Fruit fly (Drosophila melanogaster) whole organism, embryonic: ENCODE data around the gene CG15034.

Experiments
- Abd-B ChIP-seq: fragments of 200-800 bp; sonication (Bioruptor generic); optimal IDR thresholded peaks from 2 replicates; lab custom pipeline; 2018; ENCODE audit warnings: missing biosample characterization, mild to moderate bottlenecking, missing genetic modification characterization, moderate library complexity
- Blimp-1 ChIP-seq: fragments of 200-800 bp; sonication (Bioruptor generic); optimal IDR thresholded peaks from 3 replicates; lab custom pipeline; 2018; ENCODE audit warnings: missing biosample characterization, missing genetic modification characterization, mild to moderate bottlenecking, moderate library complexity, missing genetic modification reagents
- Bteb2 ChIP-seq: fragments of 200-800 bp; sonication (Bioruptor generic); optimal IDR thresholded peaks from 2 replicates; lab custom pipeline; 2016; ENCODE audit warnings: missing biosample characterization, missing genetic modification characterization
- CG10147 ChIP-seq: fragments of 200-800 bp; sonication (Bioruptor generic); optimal IDR thresholded peaks from 2 replicates; lab custom pipeline; 2019; ENCODE audit warnings: missing biosample characterization, mild to moderate bottlenecking, missing genetic modification characterization, moderate library complexity
- CG10274 ChIP-seq: fragments of 200-800 bp; sonication (Bioruptor generic); optimal IDR thresholded peaks from 3 replicates; lab custom pipeline; 2017; ENCODE audit warnings: missing biosample characterization, mild to moderate bottlenecking, missing genetic modification characterization
- CG10321 ChIP-seq: fragments of 200-800 bp; sonication (Bioruptor generic); IDR thresholded peaks from 2 replicates; pipeline ENCODE4 v1.3.6; 2022; ENCODE audit warnings: missing biosample characterization, missing genetic modification characterization
- CG10431 ChIP-seq: fragments of 200-800 bp; sonication (Bioruptor generic); optimal IDR thresholded peaks from 3 replicates; lab custom pipeline; 2018; ENCODE audit warnings: missing biosample characterization, mild to moderate bottlenecking, missing genetic modification characterization
- CG11093 ChIP-seq: fragments of 200-800 bp; sonication (Bioruptor generic); IDR thresholded peaks from 3 replicates; pipeline ENCODE4 v1.3.6; 2022; ENCODE audit warnings: missing biosample characterization, missing genetic modification characterization
- CG11398 ChIP-seq: fragments of 200-800 bp; sonication (Bioruptor generic); optimal IDR thresholded peaks from 2 replicates; lab custom pipeline; 2016; ENCODE audit warnings: missing biosample characterization, missing genetic modification characterization
- CG12769 ChIP-seq: fragments of 200-800 bp; sonication (Bioruptor generic); optimal IDR thresholded peaks from 2 replicates; lab custom pipeline; 2019; ENCODE audit warnings: missing biosample characterization, mild to moderate bottlenecking, missing genetic modification characterization, moderate library complexity
- CG15479 ChIP-seq: fragments of 200-800 bp; sonication (Bioruptor generic); optimal IDR thresholded peaks from 3 replicates; lab custom pipeline; 2019; ENCODE audit warnings: missing biosample characterization, mild to moderate bottlenecking, missing genetic modification characterization, moderate library complexity
- CG16813 ChIP-seq: fragments of 200-800 bp; sonication (Bioruptor generic); IDR thresholded peaks from 3 replicates; pipeline ENCODE4 v1.3.6; 2022; ENCODE audit warnings: missing biosample characterization, missing genetic modification characterization; ENCODE audit not compliant: partially characterized antibody
- CG16815 ChIP-seq: fragments of 200-800 bp; sonication (Bioruptor generic); optimal IDR thresholded peaks from 3 replicates; lab custom pipeline; 2017; ENCODE audit warnings: missing biosample characterization, mild to moderate bottlenecking, missing genetic modification characterization
- CG2875 ChIP-seq: fragments of 200-800 bp; sonication (Bioruptor generic); optimal IDR thresholded peaks from 2 replicates; lab custom pipeline; 2017; ENCODE audit warnings: missing biosample characterization, mild to moderate bottlenecking, missing genetic modification characterization, missing genetic modification reagents
- CG3726 ChIP-seq: fragments of 200-800 bp; sonication (Bioruptor generic); IDR thresholded peaks from 3 replicates; pipeline ENCODE4, ENCODE4 v1.3.6; 2022; ENCODE audit warnings: missing biosample characterization, missing genetic modification characterization
- CG6175 ChIP-seq: fragments of 200-800 bp; sonication (Bioruptor generic); IDR thresholded peaks from 3 replicates; pipeline ENCODE4 v1.3.6; 2022; ENCODE audit warnings: missing biosample characterization, missing genetic modification characterization
- CG6272 ChIP-seq: fragments of 200-800 bp; sonication (Bioruptor generic); IDR thresholded peaks from 2 replicates; pipeline ENCODE4 v1.3.6; 2022; ENCODE audit warnings: missing biosample characterization, missing genetic modification characterization
- CG7928 ChIP-seq: fragments of 200-800 bp; sonication (Bioruptor generic); optimal IDR thresholded peaks from 2 replicates; lab custom pipeline; 2017; ENCODE audit warnings: missing biosample characterization, mild to moderate bottlenecking, missing genetic modification characterization
- CG8359 ChIP-seq: fragments of 200-800 bp; sonication (Bioruptor generic); optimal IDR thresholded peaks from 2 replicates; lab custom pipeline; 2017; ENCODE audit warnings: missing biosample characterization, mild to moderate bottlenecking, missing genetic modification characterization, borderline replicate concordance
- Dip2 ChIP-seq: fragments of 200-800 bp; sonication (Bioruptor generic); IDR thresholded peaks from 2 replicates; pipeline ENCODE4 v1.3.6; 2022; ENCODE audit warnings: missing biosample characterization, missing genetic modification characterization
- Dll ChIP-seq: fragments of 200-800 bp; sonication (Bioruptor generic); IDR thresholded peaks from 4 replicates; pipeline ENCODE4 v1.3.6; 2022; ENCODE audit warnings: missing biosample characterization, missing genetic modification characterization; ENCODE audit not compliant: partially characterized antibody
- Gsc ChIP-seq: fragments of 200-800 bp; sonication (Bioruptor generic); IDR thresholded peaks from 2 replicates; pipeline ENCODE4 v1.3.6; 2022; ENCODE audit warnings: missing biosample characterization, missing genetic modification characterization
- H2.0 ChIP-seq: fragments of 200-800 bp; sonication (Bioruptor generic); IDR thresholded peaks from 2 replicates; pipeline ENCODE4 v1.3.6; 2022; ENCODE audit warnings: missing biosample characterization, missing genetic modification characterization
- Hmx ChIP-seq: fragments of 200-800 bp; sonication (Bioruptor generic); optimal IDR thresholded peaks from 2 replicates; lab custom pipeline; 2016; ENCODE audit warnings: missing biosample characterization, missing genetic modification characterization
- Hr3 ChIP-seq: fragments of 200-800 bp; sonication (Bioruptor generic); optimal IDR thresholded peaks from 3 replicates; lab custom pipeline; 2016; ENCODE audit warnings: missing biosample characterization, missing genetic modification characterization
- Hr78 ChIP-seq, 2 experiments: fragments of 200-800 bp in 1 of 2; fragments of >200 bp in 1 of 2; sonication (Bioruptor generic) in 1 of 2; optimal IDR thresholded peaks; 2 replicates each; lab custom pipeline; 2017 to 2019; ENCODE audit warnings: missing biosample characterization in 2 of 2, missing genetic modification characterization in 2 of 2, mild to moderate bottlenecking in 1 of 2, moderate library complexity in 1 of 2
- Mad ChIP-seq: fragments of 200-800 bp; sonication (Bioruptor generic); optimal IDR thresholded peaks from 2 replicates; lab custom pipeline; 2016; ENCODE audit warnings: missing biosample characterization, missing genetic modification characterization
- Mrtf ChIP-seq: fragments of 200-800 bp; sonication (Bioruptor generic); IDR thresholded peaks from 3 replicates; pipeline ENCODE4 v1.3.6; 2022; ENCODE audit warnings: missing biosample characterization, missing genetic modification characterization
- NC2β ChIP-seq: fragments of 200-800 bp; sonication (Bioruptor generic); optimal IDR thresholded peaks from 2 replicates; lab custom pipeline; 2016; ENCODE audit warnings: missing biosample characterization, missing genetic modification characterization
- Opbp ChIP-seq: fragments of 200-800 bp; sonication (Bioruptor generic); IDR thresholded peaks from 3 replicates; pipeline ENCODE4 v1.3.6; 2022; ENCODE audit warnings: missing biosample characterization, missing genetic modification characterization; ENCODE audit not compliant: partially characterized antibody
- Sox100B ChIP-seq: fragments of 200-800 bp; sonication (Bioruptor generic); optimal IDR thresholded peaks from 3 replicates; lab custom pipeline; 2018; ENCODE audit warnings: missing biosample characterization, mild to moderate bottlenecking, missing genetic modification characterization
- bbx ChIP-seq: fragments of 200-800 bp; sonication (Bioruptor generic); IDR thresholded peaks from 2 replicates; pipeline ENCODE4 v1.3.6; 2022; ENCODE audit warnings: missing biosample characterization, missing genetic modification characterization; ENCODE audit not compliant: partially characterized antibody
- bowl ChIP-seq: fragments of 200-800 bp; sonication (Bioruptor generic); IDR thresholded peaks from 2 replicates; pipeline ENCODE4 v1.3.6; 2022; ENCODE audit warnings: missing biosample characterization, missing genetic modification characterization
- chm ChIP-seq: fragments of 200-800 bp; sonication (Bioruptor generic); IDR thresholded peaks from 2 replicates; pipeline ENCODE4 v1.3.6; 2022; ENCODE audit warnings: missing biosample characterization, missing genetic modification characterization
- dan ChIP-seq: fragments of 200-800 bp; sonication (Bioruptor generic); IDR thresholded peaks from 2 replicates; pipeline ENCODE4 v1.3.6; 2022; ENCODE audit warnings: missing biosample characterization, missing genetic modification characterization
- dmrt11E ChIP-seq: fragments of 200-800 bp; sonication (Bioruptor generic); optimal IDR thresholded peaks from 3 replicates; lab custom pipeline; 2018; ENCODE audit warnings: missing biosample characterization, mild to moderate bottlenecking, missing genetic modification characterization, moderate library complexity
- eve ChIP-seq, 2 experiments: fragments of >200 bp; optimal IDR thresholded peaks; 2 replicates each; lab custom pipeline; 2017; ENCODE audit warnings: missing biosample characterization in 2 of 2, missing genetic modification characterization in 2 of 2
- grn ChIP-seq: fragments of 200-800 bp; sonication (Bioruptor generic); optimal IDR thresholded peaks from 3 replicates; lab custom pipeline; 2017; ENCODE audit warnings: missing biosample characterization, missing genetic modification characterization
- ken ChIP-seq: fragments of 200-800 bp; sonication (Bioruptor generic); IDR thresholded peaks from 3 replicates; pipeline ENCODE4 v1.3.6; 2022; ENCODE audit warnings: missing biosample characterization, missing genetic modification characterization
- onecut ChIP-seq: fragments of 200-800 bp; sonication (Bioruptor generic); IDR thresholded peaks from 2 replicates; pipeline ENCODE4 v1.3.6; 2022; ENCODE audit warnings: missing biosample characterization, missing genetic modification characterization
- pfk ChIP-seq: fragments of 200-800 bp; sonication (Bioruptor generic); optimal IDR thresholded peaks from 2 replicates; lab custom pipeline; 2018; ENCODE audit warnings: missing biosample characterization, mild to moderate bottlenecking, missing genetic modification characterization, moderate library complexity
- pho ChIP-seq: fragments of 200-800 bp; sonication (Bioruptor generic); optimal IDR thresholded peaks from 2 replicates; lab custom pipeline; 2016; ENCODE audit warnings: missing biosample characterization, missing genetic modification characterization
- pum ChIP-seq: fragments of 200-800 bp; sonication (Bioruptor generic); optimal IDR thresholded peaks from 2 replicates; lab custom pipeline; 2016; ENCODE audit warnings: missing biosample characterization, missing genetic modification characterization
- sc ChIP-seq, 3 experiments: fragments of >200 bp in 2 of 3; fragments of 200-800 bp in 1 of 3; sonication (Bioruptor generic) in 1 of 3; optimal IDR thresholded peaks; 2 replicates in 2 of 3; 3 replicates in 1 of 3; lab custom pipeline; 2017; ENCODE audit warnings: mild to moderate bottlenecking in 1 of 3, missing biosample characterization in 1 of 3, missing genetic modification characterization in 1 of 3, missing genetic modification reagents in 1 of 3
- slbo ChIP-seq: fragments of 200-800 bp; sonication (Bioruptor generic); IDR thresholded peaks from 2 replicates; pipeline ENCODE4 v1.3.6; 2022; ENCODE audit warnings: missing biosample characterization, missing genetic modification characterization
- tgo ChIP-seq: fragments of 200-800 bp; sonication (Bioruptor generic); IDR thresholded peaks from 3 replicates; pipeline ENCODE4 v1.3.6; 2022; ENCODE audit warnings: missing biosample characterization, missing genetic modification characterization

CG15034 gene

dm6 chrX:7300356-7300721 lies 47.0 kb downstream of the CG15034 start (continued):
- no peak for TF ChIP-seq H2.0 (GFP tag; lab: Robert Waterston, UW)
- TF ChIP-seq CG3726 (GFP tag; lab: Robert Waterston, UW): no peak
- TF ChIP-seq Hmx: no peak
- no peak for TF ChIP-seq sc (optimal IDR thresholded peaks at IDR 0.05; lab: Kevin White, UChicago)
- TF ChIP-seq sc (GFP tag; optimal IDR thresholded peaks at IDR 0.05; lab: Kevin White, UChicago): no peak
- 0 out of 2 replicates have a peak, but pooled peaks have one; percentile 15 for TF ChIP-seq slbo (GFP tag; lab: Robert Waterston, UW)
- TF ChIP-seq Mad (GFP tag; lab: Kevin White, UChicago): no peak
- no peak for TF ChIP-seq Opbp
- 0 out of 2 replicates have a peak, but pooled peaks have one; percentile 5 for TF ChIP-seq CG10321
- TF ChIP-seq Dip2 (GFP tag; lab: Robert Waterston, UW): no peak
- TF ChIP-seq Dll (GFP tag; lab: Robert Waterston, UW): no peak
- no peak for TF ChIP-seq eve (GFP tag; optimal IDR thresholded peaks at IDR 0.05; lab: Kevin White, UChicago)
- peak; percentile 34 for TF ChIP-seq Blimp-1 (GFP tag; lab: Kevin White, UChicago)
- TF ChIP-seq CG16813: no peak
- TF ChIP-seq pho (GFP tag; lab: Kevin White, UChicago): no peak
- no peak for TF ChIP-seq dan
- TF ChIP-seq CG11093 (GFP tag; lab: Robert Waterston, UW): no peak
- no peak for TF ChIP-seq CG8359 (GFP tag; lab: Kevin White, UChicago)
- TF ChIP-seq CG6175 (GFP tag; lab: Robert Waterston, UW): peak; percentile 30; the same call in 1 of the 3 replicates
- TF ChIP-seq tgo (GFP tag; lab: Robert Waterston, UW): 0 out of 3 replicates have a peak, but pooled peaks have one; percentile 16
- no peak for TF ChIP-seq Gsc (GFP tag; lab: Robert Waterston, UW)
- no peak for TF ChIP-seq pfk (GFP tag; lab: Kevin White, UChicago)
- no peak for TF ChIP-seq NC2β (GFP tag; lab: Kevin White, UChicago)
- TF ChIP-seq Abd-B (GFP tag; lab: Kevin White, UChicago): no peak
- no peak for TF ChIP-seq CG10431 (GFP tag; lab: Kevin White, UChicago)
- 0 out of 2 replicates have a peak, but pooled peaks have one; percentile 5 for TF ChIP-seq onecut (GFP tag; lab: Robert Waterston, UW)
- TF ChIP-seq CG2875 (GFP tag; lab: Kevin White, UChicago): no peak
- no peak for TF ChIP-seq chm
- no peak for TF ChIP-seq bbx (GFP tag; lab: Robert Waterston, UW)
- no peak for TF ChIP-seq Hr3 (GFP tag; lab: Kevin White, UChicago)
- peak; percentile 93 for TF ChIP-seq CG12769 (tag; lab: Kevin White, UChicago)
- TF ChIP-seq Bteb2: no peak
- no peak for TF ChIP-seq CG10274 (GFP tag; lab: Kevin White, UChicago)
- TF ChIP-seq Mrtf (GFP tag; lab: Robert Waterston, UW): no peak
- TF ChIP-seq dmrt11E (tag; lab: Kevin White, UChicago): no peak
- no peak for TF ChIP-seq CG11398 (GFP tag; lab: Kevin White, UChicago)
- no peak for TF ChIP-seq CG6272 (GFP tag; lab: Robert Waterston, UW)
- TF ChIP-seq Hr78 (GFP tag; optimal IDR thresholded peaks at IDR 0.05; lab: Kevin White, UChicago): no peak
- TF ChIP-seq grn (GFP tag; lab: Kevin White, UChicago): no peak
- peak; percentile 91 for TF ChIP-seq CG7928 (GFP tag; lab: Kevin White, UChicago)
- no peak for TF ChIP-seq bowl
- no peak for TF ChIP-seq CG16815
- no peak for TF ChIP-seq pum (GFP tag; lab: Kevin White, UChicago)
- TF ChIP-seq ken (GFP tag; lab: Robert Waterston, UW): no peak
- TF ChIP-seq CG15479: no peak
- no peak for TF ChIP-seq CG10147 (GFP tag; lab: Kevin White, UChicago)
- TF ChIP-seq Sox100B: peak; percentile 14
